Fruit fly (Drosophila melanogaster) whole organism, embryonic: Measurements from ENCODE around the gene Pdfr.

ENCODE experiments used
- Awh ChIP-seq: fragments of 200-800 bp; sonication (Bioruptor generic); IDR thresholded peaks from 2 replicates; pipeline ENCODE4, ENCODE4 v1.3.6; 2022; ENCODE audit warnings: missing biosample characterization, missing genetic modification characterization
- CG11456 ChIP-seq: fragments of 200-800 bp; sonication (Bioruptor generic); IDR thresholded peaks from 3 replicates; pipeline ENCODE4 v1.3.6; 2022; ENCODE audit warnings: missing biosample characterization, missing genetic modification characterization
- CG12236 ChIP-seq: fragments of 200-800 bp; sonication (Bioruptor generic); optimal IDR thresholded peaks from 2 replicates; lab custom pipeline; 2016; ENCODE audit warnings: missing biosample characterization, missing genetic modification characterization
- CG12659 ChIP-seq: fragments of 200-800 bp; sonication (Bioruptor generic); optimal IDR thresholded peaks from 3 replicates; lab custom pipeline; 2017; ENCODE audit warnings: mild to moderate bottlenecking, missing biosample characterization, missing genetic modification reagents, missing genetic modification characterization
- CG16813 ChIP-seq: fragments of 200-800 bp; sonication (Bioruptor generic); IDR thresholded peaks from 3 replicates; pipeline ENCODE4 v1.3.6; 2022; ENCODE audit warnings: missing biosample characterization, missing genetic modification characterization; ENCODE audit not compliant: partially characterized antibody
- CG17385 ChIP-seq: fragments of 200-800 bp; sonication (Bioruptor generic); optimal IDR thresholded peaks from 3 replicates; lab custom pipeline; 2018; ENCODE audit warnings: missing biosample characterization, mild to moderate bottlenecking, missing genetic modification characterization
- CG1832 ChIP-seq: fragments of 200-800 bp; sonication (Bioruptor generic); optimal IDR thresholded peaks from 2 replicates; lab custom pipeline; 2017; ENCODE audit warnings: missing biosample characterization, mild to moderate bottlenecking, missing genetic modification characterization, inconsistent platforms
- CG30020 ChIP-seq: fragments of 200-800 bp; optimal IDR thresholded peaks from 2 replicates; lab custom pipeline; 2019; ENCODE audit warnings: missing biosample characterization, mild to moderate bottlenecking, missing genetic modification characterization, moderate library complexity
- CG32767 ChIP-seq: fragments of 200-800 bp; sonication (Bioruptor generic); IDR thresholded peaks from 2 replicates; pipeline ENCODE4 v1.3.6; 2022; ENCODE audit warnings: missing biosample characterization, missing genetic modification characterization
- CG34376 ChIP-seq: fragments of 200-800 bp; sonication (Bioruptor generic); optimal IDR thresholded peaks from 2 replicates; lab custom pipeline; 2018; ENCODE audit warnings: missing biosample characterization, mild to moderate bottlenecking, missing genetic modification characterization
- CG4404 ChIP-seq: fragments of 200-800 bp; sonication (Bioruptor generic); IDR thresholded peaks from 2 replicates; pipeline ENCODE4 v1.3.6; 2022; ENCODE audit warnings: missing biosample characterization, missing genetic modification characterization
- CG4617 ChIP-seq: fragments of 200-800 bp; sonication (Bioruptor generic); optimal IDR thresholded peaks from 3 replicates; lab custom pipeline; 2016; ENCODE audit warnings: missing biosample characterization, missing genetic modification characterization, borderline replicate concordance
- CG4707 ChIP-seq: fragments of 200-800 bp; sonication (Bioruptor generic); optimal IDR thresholded peaks from 2 replicates; lab custom pipeline; 2018; ENCODE audit warnings: missing biosample characterization, mild to moderate bottlenecking, missing genetic modification characterization, moderate library complexity
- CG6654 ChIP-seq: fragments of 200-800 bp; sonication (Bioruptor generic); optimal IDR thresholded peaks from 2 replicates; lab custom pipeline; 2017; ENCODE audit warnings: missing biosample characterization, mild to moderate bottlenecking, missing genetic modification characterization
- CG9797 ChIP-seq: fragments of 200-800 bp; sonication (Bioruptor generic); optimal IDR thresholded peaks from 3 replicates; lab custom pipeline; 2018; ENCODE audit warnings: missing biosample characterization, mild to moderate bottlenecking, missing genetic modification characterization
- CHES-1-like ChIP-seq: fragments of 200-800 bp; sonication (Bioruptor generic); optimal IDR thresholded peaks from 2 replicates; lab custom pipeline; 2016; ENCODE audit warnings: missing biosample characterization, missing genetic modification characterization
- Eip74EF ChIP-seq, 2 experiments: fragments of 200-800 bp in 1 of 2; fragments of >200 bp in 1 of 2; sonication (Bioruptor generic) in 1 of 2; optimal IDR thresholded peaks; 2 replicates each; lab custom pipeline; 2017 to 2019; ENCODE audit warnings: missing biosample characterization in 2 of 2, missing genetic modification characterization in 2 of 2, mild to moderate bottlenecking in 1 of 2, moderate library complexity in 1 of 2
- Gsc ChIP-seq: fragments of 200-800 bp; sonication (Bioruptor generic); IDR thresholded peaks from 2 replicates; pipeline ENCODE4 v1.3.6; 2022; ENCODE audit warnings: missing biosample characterization, missing genetic modification characterization
- HLH4C ChIP-seq: fragments of 200-800 bp; sonication (Bioruptor generic); IDR thresholded peaks from 3 replicates; pipeline ENCODE4 v1.3.6; 2022; ENCODE audit warnings: missing biosample characterization, missing genetic modification characterization; ENCODE audit not compliant: partially characterized antibody
- HmgZ ChIP-seq: fragments of 200-800 bp; sonication (Bioruptor generic); optimal IDR thresholded peaks from 2 replicates; lab custom pipeline; 2018; ENCODE audit warnings: missing biosample characterization, mild to moderate bottlenecking, missing genetic modification characterization
- MTF-1 ChIP-seq: fragments of 200-800 bp; sonication (Bioruptor generic); optimal IDR thresholded peaks from 2 replicates; lab custom pipeline; 2018; ENCODE audit warnings: missing biosample characterization, mild to moderate bottlenecking, missing genetic modification characterization, borderline replicate concordance
- Sox102F ChIP-seq: fragments of 200-800 bp; sonication (Bioruptor generic); optimal IDR thresholded peaks from 2 replicates; lab custom pipeline; 2018; ENCODE audit warnings: missing biosample characterization, mild to moderate bottlenecking, missing genetic modification characterization, moderate library complexity
- Ssrp ChIP-seq: fragments of 200-800 bp; sonication (Bioruptor generic); optimal IDR thresholded peaks from 2 replicates; lab custom pipeline; 2018; ENCODE audit warnings: missing biosample characterization, mild to moderate bottlenecking, missing genetic modification characterization, moderate library complexity
- ap ChIP-seq: fragments of 200-800 bp; sonication (Bioruptor generic); IDR thresholded peaks from 2 replicates; pipeline ENCODE4 v1.3.6; 2022; ENCODE audit warnings: missing biosample characterization, missing genetic modification characterization
- cato ChIP-seq: fragments of 200-800 bp; sonication (Bioruptor generic); optimal IDR thresholded peaks from 2 replicates; lab custom pipeline; 2016; ENCODE audit warnings: missing biosample characterization, missing genetic modification characterization, borderline replicate concordance
- chinmo ChIP-seq: fragments of 200-800 bp; sonication (Bioruptor generic); IDR thresholded peaks from 4 replicates; pipeline ENCODE4 v1.3.6; 2022; ENCODE audit warnings: missing biosample characterization, missing genetic modification characterization; ENCODE audit not compliant: partially characterized antibody
- danr ChIP-seq: fragments of 200-800 bp; sonication (Bioruptor generic); IDR thresholded peaks from 2 replicates; pipeline ENCODE4 v1.3.6; 2022; ENCODE audit warnings: missing biosample characterization, missing genetic modification characterization
- ems ChIP-seq: fragments of 200-800 bp; sonication (Bioruptor generic); optimal IDR thresholded peaks from 3 replicates; lab custom pipeline; 2016; ENCODE audit warnings: missing biosample characterization, missing genetic modification characterization
- eyg ChIP-seq: fragments of 200-800 bp; sonication (Bioruptor generic); optimal IDR thresholded peaks from 3 replicates; lab custom pipeline; 2016; ENCODE audit warnings: missing biosample characterization, missing genetic modification characterization
- ftz-f1 ChIP-seq: fragments of 200-800 bp; sonication (Bioruptor generic); optimal IDR thresholded peaks from 2 replicates; lab custom pipeline; 2016; ENCODE audit warnings: missing biosample characterization, missing genetic modification characterization
- her ChIP-seq: fragments of 200-800 bp; sonication (Bioruptor generic); optimal IDR thresholded peaks from 2 replicates; lab custom pipeline; 2016; ENCODE audit warnings: missing biosample characterization, missing genetic modification characterization
- ind ChIP-seq: fragments of 200-800 bp; sonication (Bioruptor generic); optimal IDR thresholded peaks from 3 replicates; lab custom pipeline; 2016; ENCODE audit warnings: missing biosample characterization, missing genetic modification characterization
- kni ChIP-seq: fragments of 200-800 bp; sonication (Bioruptor generic); optimal IDR thresholded peaks from 3 replicates; lab custom pipeline; 2017; ENCODE audit warnings: mild to moderate bottlenecking, missing biosample characterization, missing genetic modification reagents, missing genetic modification characterization
- lab ChIP-seq: fragments of 200-800 bp; sonication (Bioruptor generic); optimal IDR thresholded peaks from 3 replicates; lab custom pipeline; 2017; ENCODE audit warnings: missing biosample characterization, missing genetic modification characterization, mild to moderate bottlenecking, moderate library complexity, missing genetic modification reagents
- lbe ChIP-seq: fragments of 200-800 bp; sonication (Bioruptor generic); optimal IDR thresholded peaks from 2 replicates; lab custom pipeline; 2016; ENCODE audit warnings: missing biosample characterization, mild to moderate bottlenecking, missing genetic modification characterization
- lilli ChIP-seq: fragments of 200-800 bp; sonication (Bioruptor generic); optimal IDR thresholded peaks from 3 replicates; lab custom pipeline; 2016; ENCODE audit warnings: missing biosample characterization, missing genetic modification characterization
- lov ChIP-seq, 2 experiments: fragments of 200-800 bp in 1 of 2; fragments of >200 bp in 1 of 2; sonication (Bioruptor generic) in 1 of 2; IDR thresholded peaks in 1 of 2; optimal IDR thresholded peaks in 1 of 2; 2 replicates in 1 of 2; 3 replicates in 1 of 2; pipeline versions ENCODE4 v1.3.6 to Lab custom; 2017 to 2022; ENCODE audit warnings: missing biosample characterization in 1 of 2, missing genetic modification characterization in 1 of 2
- mam ChIP-seq: fragments of 200-800 bp; sonication (Bioruptor generic); optimal IDR thresholded peaks from 3 replicates; lab custom pipeline; 2016; ENCODE audit warnings: missing biosample characterization, missing genetic modification characterization
- mld ChIP-seq: fragments of 200-800 bp; sonication (Bioruptor generic); IDR thresholded peaks from 3 replicates; pipeline ENCODE4 v1.3.6; 2022; ENCODE audit warnings: missing biosample characterization, missing genetic modification characterization; ENCODE audit not compliant: partially characterized antibody
- nau ChIP-seq: fragments of 200-800 bp; sonication (Bioruptor generic); optimal IDR thresholded peaks from 3 replicates; lab custom pipeline; 2017; ENCODE audit warnings: missing biosample characterization, mild to moderate bottlenecking, missing genetic modification characterization, missing genetic modification reagents
- nmo ChIP-seq: fragments of 200-800 bp; sonication (Bioruptor generic); optimal IDR thresholded peaks from 2 replicates; lab custom pipeline; 2018; ENCODE audit warnings: missing biosample characterization, mild to moderate bottlenecking, missing genetic modification characterization, moderate library complexity
- onecut ChIP-seq: fragments of 200-800 bp; sonication (Bioruptor generic); IDR thresholded peaks from 2 replicates; pipeline ENCODE4 v1.3.6; 2022; ENCODE audit warnings: missing biosample characterization, missing genetic modification characterization
- sens ChIP-seq: fragments of 200-800 bp; sonication (Bioruptor generic); peaks from one replicate; lab custom pipeline; 2016; ENCODE audit warnings: missing biosample characterization, missing genetic modification characterization
- stwl ChIP-seq: fragments of 200-800 bp; sonication (Bioruptor generic); optimal IDR thresholded peaks from 3 replicates; lab custom pipeline; 2018; ENCODE audit warnings: missing biosample characterization, mild to moderate bottlenecking, missing genetic modification characterization, moderate library complexity
- toy ChIP-seq: fragments of 200-800 bp; sonication (Bioruptor generic); IDR thresholded peaks from 2 replicates; pipeline ENCODE4 v1.3.6; 2022; ENCODE audit warnings: missing biosample characterization, missing genetic modification characterization
- vvl ChIP-seq: fragments of 200-800 bp; sonication (Bioruptor generic); IDR thresholded peaks from 2 replicates; pipeline ENCODE4 v1.3.6; 2022; ENCODE audit warnings: missing biosample characterization, missing genetic modification characterization
- wek ChIP-seq: fragments of 200-800 bp; sonication (Bioruptor generic); optimal IDR thresholded peaks from 3 replicates; lab custom pipeline; 2018; ENCODE audit warnings: missing biosample characterization, mild to moderate bottlenecking, missing genetic modification characterization, moderate library complexity

Pdfr gene

dm6 chrX:2539495-2539894, 12.5 kb upstream of the Pdfr start (continued):
- no peak for TF ChIP-seq ind (GFP tag; lab: Kevin White, UChicago)
- no peak for TF ChIP-seq CG34376 (GFP tag; lab: Kevin White, UChicago)
- TF ChIP-seq CG17385 (GFP tag; lab: Kevin White, UChicago) = no peak
- no peak for TF ChIP-seq toy (GFP tag; lab: Robert Waterston, UW)
- TF ChIP-seq vvl (GFP tag; lab: Robert Waterston, UW) = peak; percentile 78
- TF ChIP-seq CG30020 = no peak
- TF ChIP-seq CG12236 (GFP tag; lab: Kevin White, UChicago) = no peak
- TF ChIP-seq Eip74EF (GFP tag; optimal IDR thresholded peaks at IDR 0.05; lab: Kevin White, UChicago) = no peak
- TF ChIP-seq chinmo (GFP tag; lab: Robert Waterston, UW) = 0 out of 4 replicates have a peak, but pooled peaks have one; percentile 55
- TF ChIP-seq stwl (tag; lab: Kevin White, UChicago) = no peak
- no peak for TF ChIP-seq CG12659 (GFP tag; lab: Kevin White, UChicago)
- no peak for TF ChIP-seq MTF-1
- no peak for TF ChIP-seq mld (GFP tag; lab: Robert Waterston, UW)
- no peak for TF ChIP-seq HmgZ (tag; lab: Kevin White, UChicago)
- no peak for TF ChIP-seq eyg (GFP tag; lab: Kevin White, UChicago)
- no peak for TF ChIP-seq Sox102F
- no peak for TF ChIP-seq lbe (GFP tag; lab: Kevin White, UChicago)
- no peak for TF ChIP-seq kni (GFP tag; lab: Kevin White, UChicago)
- no peak for TF ChIP-seq wek
- TF ChIP-seq, all 482 proteins: peak for 8

dm6 chrX:2542500-2542899, 9.5 kb upstream of the Pdfr start:
- TF ChIP-seq ems (GFP tag; lab: Kevin White, UChicago) = no peak
- peak; percentile 56 for TF ChIP-seq sens
- TF ChIP-seq, all 482 proteins: peak for 1

- TF ChIP-seq mam (GFP tag; lab: Kevin White, UChicago) = no peak
- TF ChIP-seq ftz-f1 (GFP tag; lab: Kevin White, UChicago) = no peak
- no peak for TF ChIP-seq nau
- TF ChIP-seq eyg (GFP tag; lab: Kevin White, UChicago) = no peak
- TF ChIP-seq cato (GFP tag; lab: Kevin White, UChicago) = no peak
- no peak for TF ChIP-seq Ssrp (tag; lab: Kevin White, UChicago)
- no peak for TF ChIP-seq HmgZ (tag; lab: Kevin White, UChicago)
- no peak for TF ChIP-seq lilli (GFP tag; lab: Kevin White, UChicago)
- TF ChIP-seq CG4404 (GFP tag; lab: Robert Waterston, UW) = no peak
- no peak for TF ChIP-seq CG9797
- no peak for TF ChIP-seq CHES-1-like (GFP tag; lab: Kevin White, UChicago)
- TF ChIP-seq lov (optimal IDR thresholded peaks at IDR 0.05; lab: Kevin White, UChicago) = no peak
- 0 out of 3 replicates have a peak, but pooled peaks have one; percentile 46 for TF ChIP-seq lov (GFP tag; IDR thresholded peaks at IDR 0.05; lab: Robert Waterston, UW)
- TF ChIP-seq CG4707 (GFP tag; lab: Kevin White, UChicago) = no peak
- TF ChIP-seq CG4617 = no peak
- no peak for TF ChIP-seq CG6654 (GFP tag; lab: Kevin White, UChicago)
- no peak for TF ChIP-seq onecut (GFP tag; lab: Robert Waterston, UW)
- TF ChIP-seq nmo = no peak
- TF ChIP-seq CG11456 (GFP tag; lab: Robert Waterston, UW) = no peak
- no peak for TF ChIP-seq ap
- TF ChIP-seq CG16813 (GFP tag; lab: Robert Waterston, UW) = no peak
- no peak for TF ChIP-seq her (GFP tag; lab: Kevin White, UChicago)
- 0 out of 3 replicates have a peak, but pooled peaks have one; percentile 24 for TF ChIP-seq HLH4C (GFP tag; lab: Robert Waterston, UW)
- TF ChIP-seq lab = peak; percentile 6
- TF ChIP-seq Awh (GFP tag; lab: Robert Waterston, UW) = no peak
- peak; percentile 54 for TF ChIP-seq CG1832 (GFP tag; lab: Kevin White, UChicago)
- no peak for TF ChIP-seq Gsc (GFP tag; lab: Robert Waterston, UW)
- TF ChIP-seq CG32767 (GFP tag; lab: Robert Waterston, UW) = no peak
- no peak for TF ChIP-seq danr (GFP tag; lab: Robert Waterston, UW)
Measured at dm6 chrX:2545328-2545758, 6.7 kb upstream of the Pdfr start, which contains the start of gene trol. Gene trol (minus strand): TSS chrX:2545427.
